Worm (Caenorhabditis elegans): ENCODE results near the gene F25H9.2.

ce11 chrV:13457858-13458257 is at the start of gene F25H9.2:
- TF ChIP-seq mdl-1 (tag; optimal IDR thresholded peaks at IDR 0.05) (no peak), lin-39 (tag; optimal IDR thresholded peaks at IDR 0.05) (no peak), elt-3 (tag; optimal IDR thresholded peaks at IDR 0.05) (no peak), pha-4 (tag; optimal IDR thresholded peaks at IDR 0.05) (no peak), unc-39 (tag; optimal IDR thresholded peaks at IDR 0.05) (no peak)

Data from whole organism, L3 larva.